Worm (Caenorhabditis elegans) whole organism, late embryonic: Measurements from ENCODE around the gene lgc-24.
A peak's percentile ranks its signal among the peaks of the same experiment; 100 is the strongest.

Source experiments
- C08G9.2 ChIP-seq: sonication (generic microtip); optimal IDR thresholded peaks from 2 replicates; lab custom pipeline; 2016; ENCODE audit warnings: mild to moderate bottlenecking, missing genetic modification characterization, moderate library complexity, missing compliant biosample characterization
- C38D4.7 ChIP-seq: fragments of 200-800 bp; sonication (Bioruptor generic); optimal IDR thresholded peaks from 2 replicates; lab custom pipeline; 2018; ENCODE audit warnings: mild to moderate bottlenecking, missing genetic modification characterization, moderate library complexity, missing compliant biosample characterization
- F13H6.1 ChIP-seq: sonication (generic microtip); optimal IDR thresholded peaks from 2 replicates; lab custom pipeline; 2016; ENCODE audit warnings: missing genetic modification characterization, missing compliant biosample characterization
- K02D7.2 ChIP-seq: sonication (generic microtip); optimal IDR thresholded peaks from 2 replicates; lab custom pipeline; 2017; ENCODE audit warnings: mild to moderate bottlenecking, missing genetic modification characterization, missing compliant biosample characterization
- ceh-18 ChIP-seq: sonication (generic microtip); optimal IDR thresholded peaks from 2 replicates; lab custom pipeline; 2016; ENCODE audit warnings: missing genetic modification characterization, missing compliant biosample characterization
- ceh-19 ChIP-seq: fragments of 200-800 bp; sonication (Bioruptor generic); optimal IDR thresholded peaks from 2 replicates; lab custom pipeline; 2018; ENCODE audit warnings: mild to moderate bottlenecking, missing genetic modification characterization, missing compliant biosample characterization
- ceh-2 ChIP-seq: sonication (generic microtip); optimal IDR thresholded peaks from 2 replicates; lab custom pipeline; 2016; ENCODE audit warnings: missing genotype, missing genetic modification characterization, missing compliant biosample characterization
- ceh-30 ChIP-seq: fragments of 150-350 bp; optimal IDR thresholded peaks from 2 replicates; lab custom pipeline; 2014; ENCODE audit warnings: missing biosample characterization, missing genetic modification characterization
- ceh-34 ChIP-seq: sonication (generic microtip); optimal IDR thresholded peaks from 2 replicates; lab custom pipeline; 2016; ENCODE audit warnings: mild to moderate bottlenecking, missing genetic modification characterization, missing compliant biosample characterization
- ceh-48 ChIP-seq: sonication (generic microtip); optimal IDR thresholded peaks from 2 replicates; lab custom pipeline; 2016; ENCODE audit warnings: missing genetic modification characterization, inconsistent platforms, missing compliant biosample characterization
- ceh-6 ChIP-seq: fragments of 200-800 bp; sonication (Bioruptor generic); optimal IDR thresholded peaks from 2 replicates; lab custom pipeline; 2018; ENCODE audit warnings: mild to moderate bottlenecking, missing genetic modification characterization, missing compliant biosample characterization
- dve-1 ChIP-seq: sonication (generic microtip); optimal IDR thresholded peaks from 2 replicates; lab custom pipeline; 2017; ENCODE audit warnings: antibody characterized with exemption, mild to moderate bottlenecking, missing genetic modification characterization, missing compliant biosample characterization
- elt-2 ChIP-seq: sonication (generic microtip); optimal IDR thresholded peaks from 2 replicates; lab custom pipeline; 2016; ENCODE audit warnings: missing genetic modification reagents, missing genetic modification characterization, missing compliant biosample characterization
- fkh-10 ChIP-seq: fragments of 150-350 bp; optimal IDR thresholded peaks from 2 replicates; lab custom pipeline; 2014; ENCODE audit warnings: missing biosample characterization, missing genetic modification reagents, missing genetic modification characterization
- fkh-6 ChIP-seq: sonication (generic microtip); optimal IDR thresholded peaks from 2 replicates; lab custom pipeline; 2016; ENCODE audit warnings: missing genetic modification characterization, missing compliant biosample characterization
- hlh-13 ChIP-seq: fragments of 200-800 bp; sonication (Bioruptor generic); optimal IDR thresholded peaks from 2 replicates; lab custom pipeline; 2018; ENCODE audit warnings: mild to moderate bottlenecking, missing genetic modification characterization, missing compliant biosample characterization
- hlh-6 ChIP-seq: sonication (generic microtip); optimal IDR thresholded peaks from 2 replicates; lab custom pipeline; 2016; ENCODE audit warnings: missing genotype, missing genetic modification characterization, missing compliant biosample characterization
- hlh-8 ChIP-seq: sonication (generic microtip); optimal IDR thresholded peaks from 2 replicates; lab custom pipeline; 2016; ENCODE audit warnings: missing genotype, missing genetic modification characterization, missing compliant biosample characterization
- lim-6 ChIP-seq: sonication (generic microtip); optimal IDR thresholded peaks from 2 replicates; lab custom pipeline; 2016; ENCODE audit warnings: missing genetic modification characterization, missing compliant biosample characterization
- madf-2 ChIP-seq: sonication (generic microtip); optimal IDR thresholded peaks from 2 replicates; lab custom pipeline; 2017; ENCODE audit warnings: missing genetic modification characterization, missing compliant biosample characterization
- mec-3 ChIP-seq: sonication (generic microtip); optimal IDR thresholded peaks from 2 replicates; lab custom pipeline; 2016; ENCODE audit warnings: borderline replicate concordance, missing genetic modification characterization, missing compliant biosample characterization
- nhr-11 ChIP-seq: fragments of 150-350 bp; optimal IDR thresholded peaks from 2 replicates; lab custom pipeline; 2014; ENCODE audit warnings: missing biosample characterization, missing genetic modification characterization
- npax-4 ChIP-seq: sonication (generic microtip); optimal IDR thresholded peaks from 2 replicates; lab custom pipeline; 2016; ENCODE audit warnings: missing genetic modification characterization, missing compliant biosample characterization
- pha-2 ChIP-seq: sonication (generic microtip); optimal IDR thresholded peaks from 2 replicates; lab custom pipeline; 2017; ENCODE audit warnings: mild to moderate bottlenecking, missing genetic modification characterization, missing compliant biosample characterization
- pha-4 ChIP-seq: fragments of 150-350 bp; optimal IDR thresholded peaks from 2 replicates; lab custom pipeline; 2018; ENCODE audit warnings: missing biosample characterization, missing genetic modification reagents, missing genetic modification characterization
- pqm-1 ChIP-seq: sonication (generic microtip); optimal IDR thresholded peaks from 2 replicates; lab custom pipeline; 2016; ENCODE audit warnings: missing genetic modification characterization, missing compliant biosample characterization
- pros-1 ChIP-seq: fragments of 150-350 bp; optimal IDR thresholded peaks from 2 replicates; lab custom pipeline; 2014; ENCODE audit warnings: missing biosample characterization, missing genetic modification reagents, missing genetic modification characterization
- ref-2 ChIP-seq: sonication (generic microtip); optimal IDR thresholded peaks from 2 replicates; lab custom pipeline; 2016; ENCODE audit warnings: missing genetic modification characterization, missing compliant biosample characterization
- rnt-1 ChIP-seq: sonication (generic microtip); optimal IDR thresholded peaks from 2 replicates; lab custom pipeline; 2016; ENCODE audit warnings: missing genetic modification characterization, missing compliant biosample characterization
- sdc-2 ChIP-seq: sonication (generic microtip); optimal IDR thresholded peaks from 2 replicates; lab custom pipeline; 2016; ENCODE audit warnings: missing genotype, missing genetic modification characterization, missing compliant biosample characterization
- sox-2 ChIP-seq: fragments of 200-800 bp; sonication (Bioruptor generic); IDR thresholded peaks from 2 replicates; pipeline ENCODE4 v1.3.6; 2022; ENCODE audit warnings: missing genetic modification reagents, missing genetic modification characterization, missing compliant biosample characterization
- sox-4 ChIP-seq: sonication (generic microtip); optimal IDR thresholded peaks from 2 replicates; lab custom pipeline; 2017; ENCODE audit warnings: mild to moderate bottlenecking, missing genetic modification characterization, inconsistent platforms, missing compliant biosample characterization
- tbx-2 ChIP-seq: sonication (generic microtip); optimal IDR thresholded peaks from 2 replicates; lab custom pipeline; 2016; ENCODE audit warnings: missing genetic modification characterization, missing compliant biosample characterization
- tbx-7 ChIP-seq: sonication (generic microtip); optimal IDR thresholded peaks from 2 replicates; lab custom pipeline; 2016; ENCODE audit warnings: missing genotype, missing genetic modification characterization, missing compliant biosample characterization
- ttx-3 ChIP-seq: sonication (generic microtip); optimal IDR thresholded peaks from 2 replicates; lab custom pipeline; 2016; ENCODE audit warnings: missing genetic modification reagents, missing genetic modification characterization, missing compliant biosample characterization
- unc-3 ChIP-seq, 2 experiments: fragments of 200-800 bp in 1 of 2; sonication (Bioruptor generic) in 1 of 2; sonication (generic microtip) in 1 of 2; conservative IDR thresholded peaks in 1 of 2; optimal IDR thresholded peaks in 1 of 2; 2 replicates each; pipeline versions ENCODE4 v1.3.6 to Lab custom; 2016 to 2022; ENCODE audit warnings: missing compliant biosample characterization in 2 of 2, missing genetic modification characterization in 2 of 2, missing genetic modification reagents in 1 of 2
- unc-42 ChIP-seq: sonication (generic microtip); optimal IDR thresholded peaks from 2 replicates; lab custom pipeline; 2016; ENCODE audit warnings: missing genotype, missing genetic modification characterization, missing compliant biosample characterization

lgc-24 gene

ce11 chrX:12068250-12068649 is at the start of gene lgc-24:
lgc-24 (plus strand) TSS chrX:12068550.
- TF ChIP-seq lim-6 (tag; lab: Kevin White, UChicago) (no peak), ceh-19 (no peak), ttx-3 (no peak), fkh-10 (no peak), tbx-7 (tag; lab: Kevin White, UChicago) (no peak), ceh-6 (GFP tag; lab: Kevin White, UChicago) (no peak), pros-1 (tag; lab: Kevin White, UChicago) (no peak), elt-2 (tag; lab: Kevin White, UChicago) (no peak), ceh-30 (tag; lab: Kevin White, UChicago) (no peak), hlh-6 (tag; lab: Kevin White, UChicago) (no peak)

- TF ChIP-seq unc-42 (tag; lab: Kevin White, UChicago) (peak; percentile 57), dve-1 (no peak), mec-3 (tag; lab: Kevin White, UChicago) (no peak), pros-1 (tag; lab: Kevin White, UChicago) (no peak), ref-2 (no peak)
These were observed 46.9 kb upstream of the lgc-24 start for ce11 chrX:12021446-12021845.

- no peak for TF ChIP-seq npax-4 (tag; lab: Kevin White, UChicago)
- TF ChIP-seq tbx-2 = no peak
These were observed 45.9 kb upstream of the lgc-24 start for ce11 chrX:12022496-12022895.

ce11 chrX:12025070-12025789 is 43.1 kb upstream of the lgc-24 start, which contains the start of gene B0198.2:
B0198.2 (plus strand) TSS chrX:12025739.
- no peak for TF ChIP-seq tbx-2
- TF ChIP-seq nhr-11 (tag; lab: Kevin White, UChicago) = no peak
- TF ChIP-seq lim-6 (tag; lab: Kevin White, UChicago) = no peak
- TF ChIP-seq rnt-1 (tag; lab: Kevin White, UChicago) = no peak
- no peak for TF ChIP-seq pha-4
- TF ChIP-seq sdc-2 (tag; lab: Kevin White, UChicago) = no peak
- no peak for TF ChIP-seq F13H6.1 (tag; lab: Kevin White, UChicago)
- no peak for TF ChIP-seq madf-2 (tag; lab: Kevin White, UChicago)
- TF ChIP-seq ceh-19 = no peak
- no peak for TF ChIP-seq unc-3 (GFP tag; conservative IDR thresholded peaks at IDR 0.05; lab: Robert Waterston, UW)
- no peak for TF ChIP-seq unc-3 (tag; optimal IDR thresholded peaks at IDR 0.05; lab: Kevin White, UChicago)
- no peak for TF ChIP-seq pha-2 (tag; lab: Kevin White, UChicago)
- no peak for TF ChIP-seq C38D4.7 (GFP tag; lab: Kevin White, UChicago)
- no peak for TF ChIP-seq ceh-2
- no peak for TF ChIP-seq C08G9.2 (tag; lab: Kevin White, UChicago)

- TF ChIP-seq ceh-48 (tag; lab: Kevin White, UChicago) (no peak), elt-2 (tag; lab: Kevin White, UChicago) (no peak), hlh-8 (no peak), ceh-2 (no peak), hlh-13 (GFP tag; lab: Kevin White, UChicago) (no peak)
These were observed 34.4 kb upstream of the lgc-24 start, which contains the start of gene tsp-20 for ce11 chrX:12033937-12034336. tsp-20 (minus strand) TSS chrX:12034037.

- TF ChIP-seq hlh-8 (no peak), fkh-6 (tag; lab: Kevin White, UChicago) (no peak), pqm-1 (tag; lab: Kevin White, UChicago) (no peak), ceh-34 (tag; lab: Kevin White, UChicago) (no peak), npax-4 (tag; lab: Kevin White, UChicago) (no peak), nhr-11 (tag; lab: Kevin White, UChicago) (no peak), ceh-18 (tag; lab: Kevin White, UChicago) (no peak), sox-2 (GFP tag; lab: Robert Waterston, UW) (no peak), madf-2 (tag; lab: Kevin White, UChicago) (no peak), K02D7.2 (tag; lab: Kevin White, UChicago) (no peak), sox-4 (tag; lab: Kevin White, UChicago) (no peak)
These were observed 33.7 kb upstream of the lgc-24 start for ce11 chrX:12034661-12035060.
